Fruit fly (Drosophila melanogaster) whole organism, adult: ENCODE results near the gene Kat60.

ENCODE experiments used
- CG11617 ChIP-seq: fragments of 200-800 bp; sonication (Bioruptor generic); optimal IDR thresholded peaks from 2 replicates; lab custom pipeline; 2017; ENCODE audit warnings: mild to moderate bottlenecking, missing biosample characterization, missing genetic modification reagents, missing genetic modification characterization
- CG12768 ChIP-seq: fragments of 200-800 bp; sonication (Bioruptor generic); optimal IDR thresholded peaks from 2 replicates; lab custom pipeline; 2017; ENCODE audit warnings: missing biosample characterization, missing genetic modification characterization, mild to moderate bottlenecking, moderate library complexity, missing genetic modification reagents
- CG14711 ChIP-seq: fragments of 200-800 bp; sonication (Bioruptor generic); optimal IDR thresholded peaks from 2 replicates; lab custom pipeline; 2018; ENCODE audit warnings: missing biosample characterization, mild to moderate bottlenecking, missing genetic modification characterization, moderate library complexity
- CG1620 ChIP-seq: fragments of 200-800 bp; sonication (Bioruptor generic); optimal IDR thresholded peaks from 2 replicates; lab custom pipeline; 2016; ENCODE audit warnings: missing biosample characterization, missing genetic modification characterization
- CG33017 ChIP-seq: fragments of 200-800 bp; sonication (Bioruptor generic); optimal IDR thresholded peaks from 2 replicates; lab custom pipeline; 2018; ENCODE audit warnings: missing biosample characterization, mild to moderate bottlenecking, missing genetic modification characterization, moderate library complexity
- CG5204 ChIP-seq: fragments of 200-800 bp; sonication (Bioruptor generic); optimal IDR thresholded peaks from 2 replicates; lab custom pipeline; 2016; ENCODE audit warnings: missing biosample characterization, missing genetic modification characterization
- CG7045 ChIP-seq: fragments of 200-800 bp; sonication (Bioruptor generic); optimal IDR thresholded peaks from 2 replicates; lab custom pipeline; 2017; ENCODE audit warnings: missing biosample characterization, mild to moderate bottlenecking, missing genetic modification characterization
- CG7101 ChIP-seq: fragments of 200-800 bp; sonication (Bioruptor generic); optimal IDR thresholded peaks from 2 replicates; lab custom pipeline; 2018; ENCODE audit warnings: missing biosample characterization, mild to moderate bottlenecking, missing genetic modification characterization, moderate library complexity
- Clk ChIP-seq: fragments of 200-800 bp; sonication (Bioruptor generic); optimal IDR thresholded peaks from 2 replicates; lab custom pipeline; 2017; ENCODE audit warnings: missing biosample characterization, missing genetic modification characterization
- Crg-1 ChIP-seq: fragments of 200-800 bp; sonication (Bioruptor generic); optimal IDR thresholded peaks from 2 replicates; lab custom pipeline; 2016; ENCODE audit warnings: missing biosample characterization, missing genetic modification characterization
- Hr96 ChIP-seq: fragments of 200-800 bp; sonication (Bioruptor generic); optimal IDR thresholded peaks from 2 replicates; lab custom pipeline; 2016; ENCODE audit warnings: missing biosample characterization, missing genetic modification characterization
- Mnt ChIP-seq: fragments of 200-800 bp; sonication (Bioruptor generic); optimal IDR thresholded peaks from 2 replicates; lab custom pipeline; 2016; ENCODE audit warnings: missing biosample characterization, mild to moderate bottlenecking, missing genetic modification characterization
- bab1 ChIP-seq: fragments of 200-800 bp; sonication (Bioruptor generic); optimal IDR thresholded peaks from 3 replicates; lab custom pipeline; 2019; ENCODE audit warnings: missing biosample characterization, mild to moderate bottlenecking, missing genetic modification characterization, moderate library complexity
- cic ChIP-seq: fragments of 200-800 bp; sonication (Bioruptor generic); optimal IDR thresholded peaks from 2 replicates; lab custom pipeline; 2017; ENCODE audit warnings: missing biosample characterization, mild to moderate bottlenecking, missing genetic modification characterization, moderate library complexity
- cnc ChIP-seq, 2 experiments: fragments of >200 bp; optimal IDR thresholded peaks; 2 replicates each; lab custom pipeline; 2017
- kay ChIP-seq: fragments of 200-800 bp; sonication (Bioruptor generic); peaks from one replicate; lab custom pipeline; 2016; ENCODE audit warnings: missing biosample characterization, missing genetic modification characterization, borderline replicate concordance
- ovo ChIP-seq: fragments of 200-800 bp; sonication (Bioruptor generic); optimal IDR thresholded peaks from 2 replicates; lab custom pipeline; 2016; ENCODE audit warnings: missing biosample characterization, missing genetic modification characterization
- pad ChIP-seq: fragments of 200-800 bp; sonication (Bioruptor generic); optimal IDR thresholded peaks from 3 replicates; lab custom pipeline; 2017; ENCODE audit warnings: missing biosample characterization, missing genetic modification characterization, mild to moderate bottlenecking, moderate library complexity, missing genetic modification reagents
- tj ChIP-seq: fragments of 200-800 bp; sonication (Bioruptor generic); optimal IDR thresholded peaks from 3 replicates; lab custom pipeline; 2017; ENCODE audit warnings: missing biosample characterization, mild to moderate bottlenecking, missing genetic modification characterization, moderate library complexity
- toe ChIP-seq: fragments of 200-800 bp; sonication (Bioruptor generic); optimal IDR thresholded peaks from 2 replicates; lab custom pipeline; 2016; ENCODE audit warnings: missing biosample characterization, missing genetic modification characterization

Gene Kat60

dm6 chr3R:5251243-5251865, 19.3 kb upstream of the Kat60 start, which contains the start of gene CtsF:
CtsF (minus strand) TSS chr3R:5251745.
- TF ChIP-seq CG7045 (peak; percentile 8), CG14711 (no peak), cnc (optimal IDR thresholded peaks at IDR 0.05; lab: Kevin White, UChicago) (no peak), toe (GFP tag; lab: Kevin White, UChicago) (no peak), CG1620 (peak; percentile 34), ovo (GFP tag; lab: Kevin White, UChicago) (peak; percentile 56), Hr96 (no peak), CG5204 (GFP tag; lab: Kevin White, UChicago) (no peak), CG7101 (tag; lab: Kevin White, UChicago) (peak; percentile 13), Crg-1 (GFP tag; lab: Kevin White, UChicago) (no peak), CG33017 (peak; percentile 48), CG12768 (GFP tag; lab: Kevin White, UChicago) (peak; percentile 16), cic (GFP tag; lab: Kevin White, UChicago) (peak; percentile 75), CG11617 (GFP tag; lab: Kevin White, UChicago) (peak; percentile 46), pad (GFP tag; lab: Kevin White, UChicago) (peak; percentile 76), Clk (GFP tag; lab: Kevin White, UChicago) (no peak), kay (GFP tag; lab: Kevin White, UChicago) (no peak), bab1 (GFP tag; lab: Kevin White, UChicago) (peak; percentile 82), tj (GFP tag; lab: Kevin White, UChicago) (peak; percentile 52), Mnt (peak; percentile 73)

- TF ChIP-seq CG12768 (GFP tag; lab: Kevin White, UChicago) (peak; percentile 62), pad (GFP tag; lab: Kevin White, UChicago) (no peak), cic (GFP tag; lab: Kevin White, UChicago) (peak; percentile 61), Clk (GFP tag; lab: Kevin White, UChicago) (no peak), Mnt (peak; percentile 12), CG14711 (no peak), CG7101 (tag; lab: Kevin White, UChicago) (peak; percentile 35), CG1620 (no peak), Hr96 (no peak), kay (GFP tag; lab: Kevin White, UChicago) (no peak), toe (GFP tag; lab: Kevin White, UChicago) (no peak), CG33017 (no peak), bab1 (GFP tag; lab: Kevin White, UChicago) (no peak), CG5204 (GFP tag; lab: Kevin White, UChicago) (no peak), cnc (optimal IDR thresholded peaks at IDR 0.05; lab: Kevin White, UChicago) (no peak), ovo (GFP tag; lab: Kevin White, UChicago) (no peak), CG7045 (peak; percentile 37), CG11617 (GFP tag; lab: Kevin White, UChicago) (no peak), Crg-1 (GFP tag; lab: Kevin White, UChicago) (no peak), tj (GFP tag; lab: Kevin White, UChicago) (peak; percentile 48)
Observed at dm6 chr3R:5250530-5251242, 18.7 kb upstream of the Kat60 start.

- TF ChIP-seq ovo (GFP tag; lab: Kevin White, UChicago) (no peak), kay (GFP tag; lab: Kevin White, UChicago) (peak; percentile 93), cic (GFP tag; lab: Kevin White, UChicago) (no peak)
Observed at dm6 chr3R:5249308-5249707, 17.3 kb upstream of the Kat60 start.

- TF ChIP-seq Mnt = no peak
- no peak for TF ChIP-seq CG12768 (GFP tag; lab: Kevin White, UChicago)
- TF ChIP-seq ovo (GFP tag; lab: Kevin White, UChicago) = no peak
Observed at dm6 chr3R:5246950-5247349, 14.9 kb upstream of the Kat60 start.

- TF ChIP-seq ovo (GFP tag; lab: Kevin White, UChicago) = no peak
- no peak for TF ChIP-seq toe (GFP tag; lab: Kevin White, UChicago)
- no peak for TF ChIP-seq CG7045
- no peak for TF ChIP-seq kay (GFP tag; lab: Kevin White, UChicago)
- no peak for TF ChIP-seq CG5204 (GFP tag; lab: Kevin White, UChicago)
- TF ChIP-seq Hr96 = no peak
- no peak for TF ChIP-seq pad (GFP tag; lab: Kevin White, UChicago)
- TF ChIP-seq CG14711 = no peak
- no peak for TF ChIP-seq CG12768 (GFP tag; lab: Kevin White, UChicago)
- TF ChIP-seq tj (GFP tag; lab: Kevin White, UChicago) = no peak
- no peak for TF ChIP-seq cnc (optimal IDR thresholded peaks at IDR 0.05; lab: Kevin White, UChicago)
- TF ChIP-seq Mnt = no peak
- no peak for TF ChIP-seq CG1620
- TF ChIP-seq bab1 (GFP tag; lab: Kevin White, UChicago) = no peak
- no peak for TF ChIP-seq CG11617 (GFP tag; lab: Kevin White, UChicago)
- TF ChIP-seq Crg-1 (GFP tag; lab: Kevin White, UChicago) = no peak
Observed at dm6 chr3R:5240721-5241120, 8.7 kb upstream of the Kat60 start, which contains the start of gene CG33293. CG33293 (minus strand) TSS chr3R:5240735.

dm6 chr3R:5237215-5237614, 5.2 kb upstream of the Kat60 start, which contains the start of gene rtp:
rtp (minus strand) TSS chr3R:5237315.
- TF ChIP-seq bab1 (GFP tag; lab: Kevin White, UChicago) (no peak), Hr96 (no peak), CG33017 (no peak), cnc (optimal IDR thresholded peaks at IDR 0.05; lab: Kevin White, UChicago) (no peak), Clk (GFP tag; lab: Kevin White, UChicago) (no peak), Mnt (no peak), CG7101 (tag; lab: Kevin White, UChicago) (no peak), pad (GFP tag; lab: Kevin White, UChicago) (no peak), CG14711 (no peak), tj (GFP tag; lab: Kevin White, UChicago) (no peak), kay (GFP tag; lab: Kevin White, UChicago) (no peak), Crg-1 (GFP tag; lab: Kevin White, UChicago) (no peak), CG7045 (no peak), toe (GFP tag; lab: Kevin White, UChicago) (no peak)
